Fruit fly (Drosophila melanogaster): ENCODE data around the gene CG7236.

CG7236 gene

dm6 chr2L:5724521-5725023 is 18.4 kb downstream of the CG7236 start, which contains the start of gene CG11030 (continued):
- peak; percentile 100 for TF ChIP-seq hb (GFP tag; IDR thresholded peaks at IDR 0.05; ENCODE audit: partially characterized antibody)
- no peak for TF ChIP-seq ham (GFP tag; IDR thresholded peaks at IDR 0.05)
- TF ChIP-seq CG18599 (GFP tag; optimal IDR thresholded peaks at IDR 0.05) = no peak
- TF ChIP-seq CG6854 (GFP tag; optimal IDR thresholded peaks at IDR 0.05) = no peak
- TF ChIP-seq CG13287 (GFP tag; IDR thresholded peaks at IDR 0.05; ENCODE audit: partially characterized antibody) = peak; percentile 99
- TF ChIP-seq kni (GFP tag; optimal IDR thresholded peaks at IDR 0.05) = peak; percentile 43
- peak; percentile 98 for TF ChIP-seq zen2 (GFP tag; IDR thresholded peaks at IDR 0.05; ENCODE audit: partially characterized antibody)
- TF ChIP-seq shn (GFP tag; optimal IDR thresholded peaks at IDR 0.05) = peak; percentile 28
- no peak for TF ChIP-seq CG32767 (GFP tag; IDR thresholded peaks at IDR 0.05)
- TF ChIP-seq CG4360 (GFP tag; IDR thresholded peaks at IDR 0.05) = no peak
- TF ChIP-seq Bdp1 (GFP tag; optimal IDR thresholded peaks at IDR 0.05) = no peak
- TF ChIP-seq Max (GFP tag; optimal IDR thresholded peaks at IDR 0.05) = peak; percentile 62
- no peak for TF ChIP-seq CG13296 (GFP tag; optimal IDR thresholded peaks at IDR 0.05)
- no peak for TF ChIP-seq grau (tag; optimal IDR thresholded peaks at IDR 0.05)
- no peak for TF ChIP-seq stc (GFP tag; IDR thresholded peaks at IDR 0.05)
- peak; percentile 85 for TF ChIP-seq CG2116 (GFP tag; optimal IDR thresholded peaks at IDR 0.05)
- TF ChIP-seq crp (GFP tag; optimal IDR thresholded peaks at IDR 0.05) = peak; percentile 27 to 87
- no peak for TF ChIP-seq Meics (GFP tag; optimal IDR thresholded peaks at IDR 0.05)
- TF ChIP-seq CG13894 (tag; optimal IDR thresholded peaks at IDR 0.05) = peak; percentile 46
- TF ChIP-seq Jarid2 (GFP tag; optimal IDR thresholded peaks at IDR 0.05) = peak; percentile 61
- TF ChIP-seq E2f1 (GFP tag; IDR thresholded peaks at IDR 0.05) = no peak
- peak; percentile 13 for TF ChIP-seq NfI (GFP tag; optimal IDR thresholded peaks at IDR 0.05)
- TF ChIP-seq lola (GFP tag; optimal IDR thresholded peaks at IDR 0.05) = peak in 1 of 3 experiments; percentile 5
- TF ChIP-seq CG10979 (tag; optimal IDR thresholded peaks at IDR 0.05) = no peak
- TF ChIP-seq Stat92E (GFP tag; optimal IDR thresholded peaks at IDR 0.05) = peak in 1 of 3 experiments; percentile 39
- TF ChIP-seq mld (GFP tag; IDR thresholded peaks at IDR 0.05; ENCODE audit: partially characterized antibody) = peak; percentile 99
- TF ChIP-seq gem (tag; optimal IDR thresholded peaks at IDR 0.05) = no peak
- no peak for TF ChIP-seq CoRest (tag; optimal IDR thresholded peaks at IDR 0.05)
- peak; percentile 51 for TF ChIP-seq CG1603 (tag; optimal IDR thresholded peaks at IDR 0.05)
- no peak for TF ChIP-seq CG4404 (GFP tag; IDR thresholded peaks at IDR 0.05)
- TF ChIP-seq YL-1 (GFP tag; optimal IDR thresholded peaks at IDR 0.05) = peak; percentile 29
- no peak for TF ChIP-seq CG1529 (GFP tag; optimal IDR thresholded peaks at IDR 0.05)
- TF ChIP-seq CG11723 (GFP tag; optimal IDR thresholded peaks at IDR 0.05) = no peak
- TF ChIP-seq jing (GFP tag; optimal IDR thresholded peaks at IDR 0.05) = no peak
- peak; percentile 27 for TF ChIP-seq trem (tag; optimal IDR thresholded peaks at IDR 0.05)
- TF ChIP-seq chm (GFP tag; IDR thresholded peaks at IDR 0.05) = peak; percentile 71
- TF ChIP-seq sc (optimal IDR thresholded peaks at IDR 0.05) = no peak
- no peak for TF ChIP-seq sc (GFP tag; optimal IDR thresholded peaks at IDR 0.05)
- no peak for TF ChIP-seq Usf (GFP tag; optimal IDR thresholded peaks at IDR 0.05)
- peak; percentile 9 for TF ChIP-seq phol (tag; optimal IDR thresholded peaks at IDR 0.05)
- TF ChIP-seq CG33213 (GFP tag; optimal IDR thresholded peaks at IDR 0.05) = peak; percentile 31
- no peak for TF ChIP-seq ro (GFP tag; IDR thresholded peaks at IDR 0.05)
- peak; percentile 25 for TF ChIP-seq Elba2 (GFP tag; optimal IDR thresholded peaks at IDR 0.05)
- no peak for TF ChIP-seq dpn (GFP tag; optimal IDR thresholded peaks at IDR 0.05)
- no peak for TF ChIP-seq prd (optimal IDR thresholded peaks at IDR 0.05)
- no peak; the same call in 2 of the 3 replicates for TF ChIP-seq prd (GFP tag; IDR thresholded peaks at IDR 0.05)
- no peak for TF ChIP-seq gt (GFP tag; IDR thresholded peaks at IDR 0.05)
- peak; percentile 99 for TF ChIP-seq HLH4C (GFP tag; IDR thresholded peaks at IDR 0.05; ENCODE audit: partially characterized antibody)
- no peak for TF ChIP-seq CG32772 (GFP tag; IDR thresholded peaks at IDR 0.05)
- TF ChIP-seq pzg (GFP tag; optimal IDR thresholded peaks at IDR 0.05) = peak; percentile 79

Data from whole organism, embryonic.